Fruit fly (Drosophila melanogaster): Measurements from ENCODE around the gene CG10591.

Gene CG10591

dm6 chr3L:5603860-5604415 lies 4.4 kb upstream of the CG10591 start, which contains the start of gene TM9SF3 (continued):
- TF ChIP-seq CG7928 (GFP tag; optimal IDR thresholded peaks at IDR 0.05): peak; percentile 9
- TF ChIP-seq CG8281 (tag; optimal IDR thresholded peaks at IDR 0.05): no peak
- TF ChIP-seq tio (GFP tag; optimal IDR thresholded peaks at IDR 0.05): peak; percentile 13
- TF ChIP-seq CG1832 (GFP tag; optimal IDR thresholded peaks at IDR 0.05): no peak
- TF ChIP-seq Sry-β (GFP tag; optimal IDR thresholded peaks at IDR 0.05): no peak
- 0 out of 2 replicates have a peak, but pooled peaks have one; percentile 22 for TF ChIP-seq ssp (GFP tag; IDR thresholded peaks at IDR 0.05)
- TF ChIP-seq Mes4 (GFP tag; optimal IDR thresholded peaks at IDR 0.05): no peak
- TF ChIP-seq sna (GFP tag; IDR thresholded peaks at IDR 0.05; ENCODE audit: partially characterized antibody): peak; percentile 87
- peak; percentile 65 for TF ChIP-seq mld (GFP tag; IDR thresholded peaks at IDR 0.05; ENCODE audit: partially characterized antibody)
- TF ChIP-seq ftz-f1 (GFP tag; optimal IDR thresholded peaks at IDR 0.05): no peak
- TF ChIP-seq CG17328 (GFP tag; IDR thresholded peaks at IDR 0.05): no peak
- no peak for TF ChIP-seq Sox102F (GFP tag; optimal IDR thresholded peaks at IDR 0.05)
- TF ChIP-seq slp2 (GFP tag; optimal IDR thresholded peaks at IDR 0.05): no peak
- no peak for TF ChIP-seq lmd (GFP tag; IDR thresholded peaks at IDR 0.05)
- no peak for TF ChIP-seq gsb (GFP tag; IDR thresholded peaks at IDR 0.05)
- peak; percentile 22 for TF ChIP-seq CG1602 (GFP tag; optimal IDR thresholded peaks at IDR 0.05)
- TF ChIP-seq CG9609 (GFP tag; optimal IDR thresholded peaks at IDR 0.05): no peak
- TF ChIP-seq BEAF-32 (GFP tag; optimal IDR thresholded peaks at IDR 0.05): peak; percentile 95
- no peak for TF ChIP-seq Neu2 (GFP tag; optimal IDR thresholded peaks at IDR 0.05; ENCODE audit: borderline replicate concordance)
- peak; percentile 94 for TF ChIP-seq CG2116 (GFP tag; optimal IDR thresholded peaks at IDR 0.05)
- TF ChIP-seq Kr (GFP tag; optimal IDR thresholded peaks at IDR 0.05): no peak
- TF ChIP-seq CG4404 (GFP tag; IDR thresholded peaks at IDR 0.05): no peak
- no peak for TF ChIP-seq sug (tag; optimal IDR thresholded peaks at IDR 0.05)
- TF ChIP-seq Doc2 (GFP tag; IDR thresholded peaks at IDR 0.05): no peak
- TF ChIP-seq unpg (GFP tag; optimal IDR thresholded peaks at IDR 0.05): no peak
- peak; percentile 69 for TF ChIP-seq MBD-R2 (GFP tag; IDR thresholded peaks at IDR 0.05)
- TF ChIP-seq crol (GFP tag; IDR thresholded peaks at IDR 0.05): no peak
- no peak for TF ChIP-seq schlank (tag; optimal IDR thresholded peaks at IDR 0.05)
- TF ChIP-seq vvl (GFP tag; IDR thresholded peaks at IDR 0.05): no peak
- TF ChIP-seq CG1529 (GFP tag; optimal IDR thresholded peaks at IDR 0.05): no peak
- no peak for TF ChIP-seq CG11723 (GFP tag; optimal IDR thresholded peaks at IDR 0.05)
- TF ChIP-seq NC2β (GFP tag; optimal IDR thresholded peaks at IDR 0.05): no peak
- TF ChIP-seq HLH54F (GFP tag; optimal IDR thresholded peaks at IDR 0.05): peak; percentile 7
- TF ChIP-seq Abd-B (GFP tag; optimal IDR thresholded peaks at IDR 0.05): no peak
- no peak for TF ChIP-seq CG14050 (GFP tag; IDR thresholded peaks at IDR 0.05)
- peak; percentile 8 for TF ChIP-seq Myb (GFP tag; optimal IDR thresholded peaks at IDR 0.05)
- TF ChIP-seq D (optimal IDR thresholded peaks at IDR 0.05): no peak
- TF ChIP-seq D (GFP tag; optimal IDR thresholded peaks at IDR 0.05): no peak
- no peak for TF ChIP-seq ken (GFP tag; IDR thresholded peaks at IDR 0.05)
- no peak for TF ChIP-seq CG7372 (GFP tag; IDR thresholded peaks at IDR 0.05)
- no peak for TF ChIP-seq BtbVII (GFP tag; optimal IDR thresholded peaks at IDR 0.05)
- TF ChIP-seq pzg (GFP tag; optimal IDR thresholded peaks at IDR 0.05): peak; percentile 55
- no peak for TF ChIP-seq CG2889 (GFP tag; IDR thresholded peaks at IDR 0.05)
- TF ChIP-seq twi (tag; optimal IDR thresholded peaks at IDR 0.05): no peak
- TF ChIP-seq CG9797 (GFP tag; optimal IDR thresholded peaks at IDR 0.05): peak; percentile 3
- no peak for TF ChIP-seq CG12236 (GFP tag; optimal IDR thresholded peaks at IDR 0.05)
- TF ChIP-seq MESR4 (GFP tag; optimal IDR thresholded peaks at IDR 0.05): no peak
- peak; percentile 88 for TF ChIP-seq CG7963 (GFP tag; IDR thresholded peaks at IDR 0.05; ENCODE audit: partially characterized antibody)
- TF ChIP-seq CG13624 (GFP tag; optimal IDR thresholded peaks at IDR 0.05): peak; percentile 4
- peak; percentile 83 for TF ChIP-seq inv (GFP tag; IDR thresholded peaks at IDR 0.05; ENCODE audit: partially characterized antibody)
- no peak for TF ChIP-seq br (optimal IDR thresholded peaks at IDR 0.05)
- TF ChIP-seq CG4360 (GFP tag; IDR thresholded peaks at IDR 0.05): no peak
